Fruit fly (Drosophila melanogaster): ENCODE measurements around the gene Ilp6.

The Ilp6 gene

DNA sequence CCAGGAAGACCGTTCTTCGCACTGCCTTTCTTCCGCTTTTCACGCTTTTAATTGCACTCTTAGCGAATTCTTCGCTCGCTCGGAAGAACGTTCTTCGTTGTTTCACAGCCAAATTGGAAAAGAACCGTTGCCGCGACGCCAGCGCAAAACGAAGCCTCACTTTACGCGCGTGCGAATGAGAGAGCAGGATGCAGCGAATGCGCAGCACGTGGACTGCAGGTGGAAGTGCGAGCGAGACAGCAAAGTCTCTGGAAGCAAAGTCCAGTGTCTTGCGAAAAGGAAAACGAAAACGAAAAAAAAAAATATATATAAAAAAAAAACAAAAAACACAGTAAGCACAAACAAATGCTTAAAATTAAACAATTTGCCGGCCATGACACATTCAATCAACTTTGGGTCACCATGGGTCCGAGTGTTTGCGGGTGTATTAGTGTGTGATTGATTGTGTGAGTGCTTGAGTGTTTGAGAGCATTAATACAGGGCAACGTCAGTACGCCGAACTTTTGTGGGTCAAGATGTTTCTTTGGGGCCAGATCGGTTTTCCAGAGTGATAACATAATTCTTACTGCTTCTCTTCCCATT is at the start of gene Ilp6:
TSS of gene Ilp6 (minus strand) at position 103 of the 582 bp plus-strand sequence.
- TF ChIP-seq Hr96 (GFP tag; optimal IDR thresholded peaks at IDR 0.05) (no peak), toe (GFP tag; optimal IDR thresholded peaks at IDR 0.05) (no peak), CG33017 (tag; optimal IDR thresholded peaks at IDR 0.05) (no peak), CG7045 (GFP tag; optimal IDR thresholded peaks at IDR 0.05) (no peak), CG5204 (GFP tag; optimal IDR thresholded peaks at IDR 0.05) (no peak), kay (GFP tag; ENCODE audit: borderline replicate concordance) (peak; percentile 49), Mnt (GFP tag; optimal IDR thresholded peaks at IDR 0.05) (peak; percentile 74), bab1 (GFP tag; optimal IDR thresholded peaks at IDR 0.05) (no peak), cnc (optimal IDR thresholded peaks at IDR 0.05) (no peak), ovo (GFP tag; optimal IDR thresholded peaks at IDR 0.05) (peak; percentile 27), tj (GFP tag; optimal IDR thresholded peaks at IDR 0.05) (peak; percentile 78)

DNA sequence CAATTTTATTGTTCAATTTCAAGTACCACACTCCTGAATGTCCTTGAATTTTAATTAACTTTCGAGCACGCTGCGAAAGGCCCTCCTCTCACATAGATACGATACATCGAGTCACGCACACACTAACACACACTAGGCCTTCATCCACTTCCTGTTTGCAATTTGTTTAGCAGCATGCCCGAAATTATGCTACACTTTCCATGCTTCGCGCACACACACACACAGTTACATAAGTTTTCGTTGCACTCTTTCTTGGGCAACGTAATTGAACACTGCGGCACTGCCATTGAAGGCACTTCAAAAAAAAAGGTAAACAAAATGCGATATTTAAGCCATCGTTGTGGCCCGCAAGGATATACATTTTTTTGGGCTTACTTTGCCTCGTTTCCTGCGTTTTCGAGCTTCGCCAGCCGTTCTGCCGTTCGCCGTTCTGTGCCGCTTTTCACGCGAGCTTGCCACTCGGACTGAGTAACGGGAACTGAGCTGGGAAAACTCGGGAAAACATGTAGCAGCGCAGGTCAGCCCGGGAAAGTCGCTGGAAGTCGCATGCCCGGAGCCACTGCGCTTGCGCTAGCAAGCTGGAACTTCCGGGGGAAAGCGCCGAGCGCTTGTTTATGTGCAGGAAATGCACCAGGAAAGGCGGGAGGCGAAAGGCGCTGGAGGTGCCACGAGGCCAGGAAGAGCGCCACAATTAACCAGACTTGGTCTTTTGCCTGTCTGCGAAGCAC is 48.8 kb upstream of the Ilp6 start:
- TF ChIP-seq ovo (GFP tag; optimal IDR thresholded peaks at IDR 0.05) (no peak), CG11617 (GFP tag; optimal IDR thresholded peaks at IDR 0.05) (no peak), bab1 (GFP tag; optimal IDR thresholded peaks at IDR 0.05) (no peak), cnc (optimal IDR thresholded peaks at IDR 0.05) (no peak), pad (GFP tag; optimal IDR thresholded peaks at IDR 0.05) (no peak)

- peak; percentile 2 for TF ChIP-seq tj (GFP tag; optimal IDR thresholded peaks at IDR 0.05)
- TF ChIP-seq toe (GFP tag; optimal IDR thresholded peaks at IDR 0.05), result no peak
Observed at dm6 chrX:2366171-2366570, 31.7 kb upstream of the Ilp6 start, which contains the start of gene CG2841. CG2841 (minus strand) TSS chrX:2366356.

dm6 chrX:2365405-2365804 is 30.9 kb upstream of the Ilp6 start:
- TF ChIP-seq CG5204 (GFP tag; optimal IDR thresholded peaks at IDR 0.05), result no peak
- peak; percentile 14 for TF ChIP-seq bab1 (GFP tag; optimal IDR thresholded peaks at IDR 0.05)

dm6 chrX:2363733-2364132 is 29.3 kb upstream of the Ilp6 start:
- TF ChIP-seq tj (GFP tag; optimal IDR thresholded peaks at IDR 0.05) (no peak), CG33017 (tag; optimal IDR thresholded peaks at IDR 0.05) (no peak), CG7045 (GFP tag; optimal IDR thresholded peaks at IDR 0.05) (no peak)

- no peak for TF ChIP-seq toe (GFP tag; optimal IDR thresholded peaks at IDR 0.05)
- TF ChIP-seq CG7045 (GFP tag; optimal IDR thresholded peaks at IDR 0.05), result no peak
- no peak for TF ChIP-seq pad (GFP tag; optimal IDR thresholded peaks at IDR 0.05)
- no peak for TF ChIP-seq Clk (GFP tag; optimal IDR thresholded peaks at IDR 0.05)
- no peak for TF ChIP-seq CG11617 (GFP tag; optimal IDR thresholded peaks at IDR 0.05)
- TF ChIP-seq CG12768 (GFP tag; optimal IDR thresholded peaks at IDR 0.05), result no peak
- TF ChIP-seq cic (GFP tag; optimal IDR thresholded peaks at IDR 0.05), result no peak
- no peak for TF ChIP-seq Hr96 (GFP tag; optimal IDR thresholded peaks at IDR 0.05)
- TF ChIP-seq cnc (optimal IDR thresholded peaks at IDR 0.05), result no peak
- TF ChIP-seq CG33017 (tag; optimal IDR thresholded peaks at IDR 0.05), result no peak
- TF ChIP-seq CG5204 (GFP tag; optimal IDR thresholded peaks at IDR 0.05), result no peak
- TF ChIP-seq tj (GFP tag; optimal IDR thresholded peaks at IDR 0.05), result no peak
- no peak for TF ChIP-seq kay (GFP tag; ENCODE audit: borderline replicate concordance)
- TF ChIP-seq Mnt (GFP tag; optimal IDR thresholded peaks at IDR 0.05), result no peak
- no peak for TF ChIP-seq Crg-1 (GFP tag; optimal IDR thresholded peaks at IDR 0.05)
- TF ChIP-seq bab1 (GFP tag; optimal IDR thresholded peaks at IDR 0.05), result no peak
- no peak for TF ChIP-seq CG14711 (tag; optimal IDR thresholded peaks at IDR 0.05)
- no peak for TF ChIP-seq CG1620 (GFP tag; optimal IDR thresholded peaks at IDR 0.05)
- no peak for TF ChIP-seq ovo (GFP tag; optimal IDR thresholded peaks at IDR 0.05)
- no peak for TF ChIP-seq CG7101 (tag; optimal IDR thresholded peaks at IDR 0.05)
Observed at dm6 chrX:2362414-2362813, 28.0 kb upstream of the Ilp6 start.

- TF ChIP-seq ovo (GFP tag; optimal IDR thresholded peaks at IDR 0.05), result no peak
- TF ChIP-seq tj (GFP tag; optimal IDR thresholded peaks at IDR 0.05), result peak; percentile 33
Observed at dm6 chrX:2360992-2361391, 26.5 kb upstream of the Ilp6 start.

DNA sequence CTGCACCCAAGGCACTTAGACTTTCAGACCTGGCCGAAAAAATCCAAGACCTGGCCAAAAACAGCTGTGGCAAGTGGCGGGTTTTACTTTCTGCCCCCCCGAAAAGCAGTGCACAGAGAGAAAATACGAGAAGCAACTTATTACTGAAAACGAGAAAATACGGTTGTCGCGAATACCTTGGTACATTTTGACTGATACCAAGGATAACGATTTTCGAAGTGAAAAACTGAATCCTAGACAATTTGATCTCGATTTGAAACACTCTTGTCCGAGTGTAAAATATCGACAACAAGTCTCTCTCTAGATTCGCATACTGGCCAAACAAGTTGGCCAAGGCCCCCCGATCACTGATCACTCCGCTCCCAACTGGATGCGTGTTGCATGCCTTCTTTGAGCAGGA is 25.4 kb upstream of the Ilp6 start:
- TF ChIP-seq CG7045 (GFP tag; optimal IDR thresholded peaks at IDR 0.05), result no peak
- TF ChIP-seq ovo (GFP tag; optimal IDR thresholded peaks at IDR 0.05), result no peak
- TF ChIP-seq toe (GFP tag; optimal IDR thresholded peaks at IDR 0.05), result no peak
- TF ChIP-seq tj (GFP tag; optimal IDR thresholded peaks at IDR 0.05), result no peak
- no peak for TF ChIP-seq Clk (GFP tag; optimal IDR thresholded peaks at IDR 0.05)
- no peak for TF ChIP-seq CG12768 (GFP tag; optimal IDR thresholded peaks at IDR 0.05)
- no peak for TF ChIP-seq cnc (optimal IDR thresholded peaks at IDR 0.05)
- no peak for TF ChIP-seq CG1620 (GFP tag; optimal IDR thresholded peaks at IDR 0.05)
- no peak for TF ChIP-seq Mnt (GFP tag; optimal IDR thresholded peaks at IDR 0.05)
- no peak for TF ChIP-seq Crg-1 (GFP tag; optimal IDR thresholded peaks at IDR 0.05)
- no peak for TF ChIP-seq CG33017 (tag; optimal IDR thresholded peaks at IDR 0.05)
- no peak for TF ChIP-seq cic (GFP tag; optimal IDR thresholded peaks at IDR 0.05)
- no peak for TF ChIP-seq pad (GFP tag; optimal IDR thresholded peaks at IDR 0.05)
- TF ChIP-seq CG14711 (tag; optimal IDR thresholded peaks at IDR 0.05), result no peak
- TF ChIP-seq CG7101 (tag; optimal IDR thresholded peaks at IDR 0.05), result no peak
- TF ChIP-seq CG11617 (GFP tag; optimal IDR thresholded peaks at IDR 0.05), result no peak
- TF ChIP-seq kay (GFP tag; ENCODE audit: borderline replicate concordance), result no peak
- no peak for TF ChIP-seq Hr96 (GFP tag; optimal IDR thresholded peaks at IDR 0.05)
- no peak for TF ChIP-seq CG5204 (GFP tag; optimal IDR thresholded peaks at IDR 0.05)
- TF ChIP-seq bab1 (GFP tag; optimal IDR thresholded peaks at IDR 0.05), result no peak
